Fruit fly (Drosophila melanogaster): Measurements from ENCODE around the gene chm.
A peak's percentile ranks its signal among the peaks of the same experiment; 100 is the strongest.

Gene chm

DNA sequence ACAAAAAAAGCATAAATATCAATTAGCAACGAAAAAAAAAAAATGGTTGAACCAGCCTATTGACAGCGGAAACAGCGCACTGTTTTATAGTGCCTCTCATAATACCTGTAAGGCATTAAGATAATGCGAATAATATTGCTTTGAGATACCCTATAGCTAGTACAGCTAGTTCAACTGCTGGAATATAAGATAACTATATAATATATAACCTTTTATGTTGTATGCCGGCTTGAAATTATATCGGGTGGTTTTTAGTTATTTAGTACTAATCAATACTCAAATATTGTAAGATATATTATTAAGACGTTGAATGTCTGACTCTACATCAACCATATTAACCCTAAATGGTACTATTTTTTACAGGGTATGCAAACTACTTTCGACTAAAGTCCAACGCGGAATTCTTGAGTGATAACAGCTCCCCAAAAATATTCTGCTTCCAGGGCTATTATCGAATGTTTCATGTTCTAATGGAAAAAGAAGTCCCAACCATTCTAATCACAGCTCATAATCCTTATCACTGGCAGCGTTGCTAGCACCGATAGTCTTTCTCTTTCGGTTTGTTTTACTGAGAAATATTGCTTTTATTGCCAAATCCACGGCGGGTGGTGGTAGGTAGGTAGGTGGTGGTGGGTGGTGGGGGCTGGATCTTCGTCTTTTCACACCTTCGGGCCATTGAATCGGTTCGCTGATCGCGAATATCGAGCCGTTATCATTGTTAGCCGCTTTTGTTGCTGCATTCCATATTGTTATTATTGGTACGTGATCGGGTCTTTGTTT is 21.9 kb downstream of the chm start (continued):
- TF ChIP-seq ranshi (GFP tag; IDR thresholded peaks at IDR 0.05), result peak; percentile 85
- TF ChIP-seq bowl (GFP tag; IDR thresholded peaks at IDR 0.05), result peak; percentile 73
- no peak for TF ChIP-seq Side (GFP tag; optimal IDR thresholded peaks at IDR 0.05)
- TF ChIP-seq CG1647 (GFP tag; optimal IDR thresholded peaks at IDR 0.05), result no peak
- no peak for TF ChIP-seq chn (GFP tag; optimal IDR thresholded peaks at IDR 0.05)
- peak; percentile 73; the same call in 1 of the 2 replicates for TF ChIP-seq chm (GFP tag; IDR thresholded peaks at IDR 0.05)
- TF ChIP-seq Rx (GFP tag; IDR thresholded peaks at IDR 0.05), result peak; percentile 62
- peak; percentile 49 for TF ChIP-seq CG1603 (tag; optimal IDR thresholded peaks at IDR 0.05)
- peak; percentile 95 for TF ChIP-seq Atf6 (GFP tag; IDR thresholded peaks at IDR 0.05)
- TF ChIP-seq Eip74EF (GFP tag; optimal IDR thresholded peaks at IDR 0.05), result peak in 1 of 2 experiments; percentile 61
- TF ChIP-seq disco-r (GFP tag; optimal IDR thresholded peaks at IDR 0.05), result no peak
- peak; percentile 71 for TF ChIP-seq CG18476 (GFP tag; optimal IDR thresholded peaks at IDR 0.05)
- TF ChIP-seq Hand (GFP tag; optimal IDR thresholded peaks at IDR 0.05), result peak; percentile 88
- peak; percentile 90 for TF ChIP-seq CG11456 (GFP tag; IDR thresholded peaks at IDR 0.05)
- peak; percentile 2 for TF ChIP-seq CG15696 (tag; optimal IDR thresholded peaks at IDR 0.05)
- TF ChIP-seq Stat92E (GFP tag; optimal IDR thresholded peaks at IDR 0.05), result no peak
- no peak for TF ChIP-seq hb (GFP tag; IDR thresholded peaks at IDR 0.05; ENCODE audit: partially characterized antibody)
- peak; percentile 62; the same call in 1 of the 2 replicates for TF ChIP-seq NFAT (GFP tag; IDR thresholded peaks at IDR 0.05)
- no peak for TF ChIP-seq sim (GFP tag; IDR thresholded peaks at IDR 0.05)
- no peak for TF ChIP-seq Dll (GFP tag; IDR thresholded peaks at IDR 0.05; ENCODE audit: partially characterized antibody)
- TF ChIP-seq nerfin-1 (tag; optimal IDR thresholded peaks at IDR 0.05), result no peak
- peak; percentile 42; the same call in 1 of the 2 replicates for TF ChIP-seq Oaz (GFP tag; IDR thresholded peaks at IDR 0.05)
- TF ChIP-seq gfzf (GFP tag; optimal IDR thresholded peaks at IDR 0.05), result no peak
- TF ChIP-seq CG14710 (tag; optimal IDR thresholded peaks at IDR 0.05), result no peak
- TF ChIP-seq CG14667 (GFP tag; IDR thresholded peaks at IDR 0.05), result peak; percentile 33; the same call in 1 of the 2 replicates
- TF ChIP-seq CG10462 (GFP tag; optimal IDR thresholded peaks at IDR 0.05), result no peak
- TF ChIP-seq CG15269 (tag; optimal IDR thresholded peaks at IDR 0.05), result peak; percentile 90
- no peak for TF ChIP-seq crol (GFP tag; IDR thresholded peaks at IDR 0.05)
- peak; percentile 8 for TF ChIP-seq CG3838 (GFP tag; optimal IDR thresholded peaks at IDR 0.05)
- no peak for TF ChIP-seq slp2 (GFP tag; optimal IDR thresholded peaks at IDR 0.05)
- TF ChIP-seq CG10654 (GFP tag; optimal IDR thresholded peaks at IDR 0.05), result no peak
- no peak for TF ChIP-seq Kr (GFP tag; optimal IDR thresholded peaks at IDR 0.05)
- no peak for TF ChIP-seq CG7963 (GFP tag; IDR thresholded peaks at IDR 0.05; ENCODE audit: partially characterized antibody)
- TF ChIP-seq Usf (GFP tag; optimal IDR thresholded peaks at IDR 0.05), result peak; percentile 49
- TF ChIP-seq chif (GFP tag; optimal IDR thresholded peaks at IDR 0.05), result no peak
- no peak for TF ChIP-seq Nf-YC (tag; optimal IDR thresholded peaks at IDR 0.05)
- no peak for TF ChIP-seq mld (GFP tag; IDR thresholded peaks at IDR 0.05; ENCODE audit: partially characterized antibody)
- no peak for TF ChIP-seq tin (GFP tag; optimal IDR thresholded peaks at IDR 0.05)
- no peak for TF ChIP-seq usp (GFP tag; optimal IDR thresholded peaks at IDR 0.05)
- TF ChIP-seq da (GFP tag; optimal IDR thresholded peaks at IDR 0.05), result no peak
- no peak for TF ChIP-seq amos (GFP tag; IDR thresholded peaks at IDR 0.05; ENCODE audit: partially characterized antibody)
- peak; percentile 68 for TF ChIP-seq ssp (GFP tag; IDR thresholded peaks at IDR 0.05)
- 0 out of 2 replicates have a peak, but pooled peaks have one; percentile 24 for TF ChIP-seq CG4404 (GFP tag; IDR thresholded peaks at IDR 0.05)
- no peak for TF ChIP-seq inv (GFP tag; IDR thresholded peaks at IDR 0.05; ENCODE audit: partially characterized antibody)
- TF ChIP-seq onecut (GFP tag; IDR thresholded peaks at IDR 0.05), result peak; percentile 65
- no peak for TF ChIP-seq trh (GFP tag; optimal IDR thresholded peaks at IDR 0.05)
- peak; percentile 88 for TF ChIP-seq CG12769 (tag; optimal IDR thresholded peaks at IDR 0.05)
- peak; percentile 72 for TF ChIP-seq Fer1 (GFP tag; optimal IDR thresholded peaks at IDR 0.05)
- no peak for TF ChIP-seq CG13123 (GFP tag; optimal IDR thresholded peaks at IDR 0.05)

Data from whole organism, embryonic.